Fruit fly (Drosophila melanogaster) whole organism, embryonic: ENCODE results near the gene frj.

Experiments used
- Bgb ChIP-seq: fragments of 200-800 bp; sonication (Bioruptor generic); IDR thresholded peaks from 2 replicates; pipeline ENCODE4 v1.3.6; 2022; ENCODE audit warnings: missing biosample characterization, missing genetic modification characterization; ENCODE audit not compliant: partially characterized antibody
- CG13424 ChIP-seq: fragments of 200-800 bp; sonication (Bioruptor generic); optimal IDR thresholded peaks from 2 replicates; lab custom pipeline; 2019; ENCODE audit warnings: missing biosample characterization, mild to moderate bottlenecking, missing genetic modification characterization, moderate library complexity
- CG13775 ChIP-seq: fragments of 200-800 bp; sonication (Bioruptor generic); optimal IDR thresholded peaks from 3 replicates; lab custom pipeline; 2017; ENCODE audit warnings: missing biosample characterization, mild to moderate bottlenecking, missing genetic modification characterization
- CG14860 ChIP-seq: fragments of 200-800 bp; sonication (Bioruptor generic); IDR thresholded peaks from 3 replicates; pipeline ENCODE4 v1.3.6; 2022; ENCODE audit warnings: missing biosample characterization, missing genetic modification characterization; ENCODE audit not compliant: partially characterized antibody
- CG15601 ChIP-seq: fragments of 200-800 bp; sonication (Bioruptor generic); optimal IDR thresholded peaks from 3 replicates; lab custom pipeline; 2019; ENCODE audit warnings: missing biosample characterization, mild to moderate bottlenecking, missing genetic modification characterization, moderate library complexity
- CG15696 ChIP-seq: fragments of 200-800 bp; sonication (Bioruptor generic); optimal IDR thresholded peaks from 2 replicates; lab custom pipeline; 2019; ENCODE audit warnings: missing biosample characterization, mild to moderate bottlenecking, missing genetic modification characterization, moderate library complexity
- CG1792 ChIP-seq: fragments of 200-800 bp; sonication (Bioruptor generic); optimal IDR thresholded peaks from 2 replicates; lab custom pipeline; 2016; ENCODE audit warnings: missing biosample characterization, missing genetic modification characterization
- CG2202 ChIP-seq: fragments of 200-800 bp; sonication (Bioruptor generic); optimal IDR thresholded peaks from 2 replicates; lab custom pipeline; 2018; ENCODE audit warnings: missing biosample characterization, mild to moderate bottlenecking, missing genetic modification characterization
- CG2889 ChIP-seq: fragments of 200-800 bp; sonication (Bioruptor generic); IDR thresholded peaks from 3 replicates; pipeline ENCODE4 v1.3.6; 2022; ENCODE audit warnings: missing biosample characterization, missing genetic modification characterization
- CG34422 ChIP-seq: fragments of 200-800 bp; sonication (Bioruptor generic); IDR thresholded peaks from 3 replicates; pipeline ENCODE4 v1.3.6; 2022; ENCODE audit warnings: missing biosample characterization, missing genetic modification characterization
- CG3838 ChIP-seq: fragments of 200-800 bp; sonication (Bioruptor generic); optimal IDR thresholded peaks from 3 replicates; lab custom pipeline; 2016; ENCODE audit warnings: missing biosample characterization, missing genetic modification characterization
- CG4360 ChIP-seq: fragments of 200-800 bp; sonication (Bioruptor generic); IDR thresholded peaks from 2 replicates; pipeline ENCODE4 v1.3.6; 2022; ENCODE audit warnings: missing biosample characterization, missing genetic modification characterization
- CG4707 ChIP-seq: fragments of 200-800 bp; sonication (Bioruptor generic); optimal IDR thresholded peaks from 2 replicates; lab custom pipeline; 2018; ENCODE audit warnings: missing biosample characterization, mild to moderate bottlenecking, missing genetic modification characterization, moderate library complexity
- CG5180 ChIP-seq: fragments of 200-800 bp; sonication (Bioruptor generic); optimal IDR thresholded peaks from 3 replicates; lab custom pipeline; 2017; ENCODE audit warnings: missing biosample characterization, missing genetic modification characterization, mild to moderate bottlenecking, moderate library complexity, missing genetic modification reagents
- CG5245 ChIP-seq: fragments of 200-800 bp; sonication (Bioruptor generic); optimal IDR thresholded peaks from 3 replicates; lab custom pipeline; 2016; ENCODE audit warnings: missing biosample characterization, missing genetic modification characterization
- CG6765 ChIP-seq: fragments of 200-800 bp; sonication (Bioruptor generic); optimal IDR thresholded peaks from 3 replicates; lab custom pipeline; 2017; ENCODE audit warnings: missing biosample characterization, mild to moderate bottlenecking, missing genetic modification characterization
- CG7271 ChIP-seq: fragments of 200-800 bp; sonication (Bioruptor generic); optimal IDR thresholded peaks from 2 replicates; lab custom pipeline; 2018; ENCODE audit warnings: missing biosample characterization, mild to moderate bottlenecking, missing genetic modification characterization, moderate library complexity
- CG7372 ChIP-seq: fragments of 200-800 bp; sonication (Bioruptor generic); IDR thresholded peaks from 2 replicates; pipeline ENCODE4 v1.3.6; 2022; ENCODE audit warnings: missing biosample characterization, missing genetic modification characterization
- CHES-1-like ChIP-seq: fragments of 200-800 bp; sonication (Bioruptor generic); optimal IDR thresholded peaks from 2 replicates; lab custom pipeline; 2016; ENCODE audit warnings: missing biosample characterization, missing genetic modification characterization
- Dfd ChIP-seq, 2 experiments: fragments of >200 bp; optimal IDR thresholded peaks; 2 replicates each; lab custom pipeline; 2017; ENCODE audit warnings: missing biosample characterization in 2 of 2, missing genetic modification characterization in 2 of 2
- Dip2 ChIP-seq: fragments of 200-800 bp; sonication (Bioruptor generic); IDR thresholded peaks from 2 replicates; pipeline ENCODE4 v1.3.6; 2022; ENCODE audit warnings: missing biosample characterization, missing genetic modification characterization
- E2f1 ChIP-seq: fragments of 200-800 bp; sonication (Bioruptor generic); IDR thresholded peaks from 2 replicates; pipeline ENCODE4 v1.3.6; 2022; ENCODE audit warnings: missing biosample characterization, missing genetic modification characterization
- E2f2 ChIP-seq: fragments of 200-800 bp; sonication (Bioruptor generic); IDR thresholded peaks from 2 replicates; pipeline ENCODE4 v1.3.6; 2022; ENCODE audit warnings: missing biosample characterization, missing genetic modification characterization
- Fer2 ChIP-seq: fragments of 200-800 bp; sonication (Bioruptor generic); optimal IDR thresholded peaks from 2 replicates; lab custom pipeline; 2018; ENCODE audit warnings: missing biosample characterization, mild to moderate bottlenecking, missing genetic modification characterization, moderate library complexity
- GATAe ChIP-seq: fragments of 200-800 bp; sonication (Bioruptor generic); conservative IDR thresholded peaks from 2 replicates; pipeline ENCODE4 v1.3.6; 2022; ENCODE audit warnings: missing biosample characterization, missing genetic modification characterization
- Gug ChIP-seq: fragments of 200-800 bp; sonication (Bioruptor generic); IDR thresholded peaks from 4 replicates; pipeline ENCODE4 v1.3.6; 2022; ENCODE audit warnings: missing biosample characterization, missing genetic modification characterization
- HmgD ChIP-seq: fragments of 200-800 bp; sonication (Bioruptor generic); optimal IDR thresholded peaks from 3 replicates; lab custom pipeline; 2016; ENCODE audit warnings: missing biosample characterization, missing genetic modification characterization
- MESR4 ChIP-seq: fragments of 200-800 bp; sonication (Bioruptor generic); optimal IDR thresholded peaks from 2 replicates; lab custom pipeline; 2018; ENCODE audit warnings: missing biosample characterization, mild to moderate bottlenecking, missing genetic modification characterization, moderate library complexity
- Med ChIP-seq: fragments of 200-800 bp; sonication (Bioruptor generic); peaks from one replicate; lab custom pipeline; 2016; ENCODE audit warnings: missing biosample characterization, missing genetic modification characterization, mild to moderate bottlenecking, inconsistent platforms, moderate library complexity
- Meics ChIP-seq: fragments of 200-800 bp; sonication (Bioruptor generic); optimal IDR thresholded peaks from 2 replicates; lab custom pipeline; 2017; ENCODE audit warnings: missing biosample characterization, mild to moderate bottlenecking, missing genetic modification characterization
- Sox100B ChIP-seq: fragments of 200-800 bp; sonication (Bioruptor generic); optimal IDR thresholded peaks from 3 replicates; lab custom pipeline; 2018; ENCODE audit warnings: missing biosample characterization, mild to moderate bottlenecking, missing genetic modification characterization
- abd-A ChIP-seq: fragments of 200-800 bp; sonication (Bioruptor generic); optimal IDR thresholded peaks from 3 replicates; lab custom pipeline; 2019; ENCODE audit warnings: missing biosample characterization, mild to moderate bottlenecking, missing genetic modification characterization, moderate library complexity
- aop ChIP-seq: fragments of 200-800 bp; sonication (Bioruptor generic); IDR thresholded peaks from 2 replicates; pipeline ENCODE4 v1.3.6; 2022; ENCODE audit warnings: missing biosample characterization, missing genetic modification characterization
- ci ChIP-seq: fragments of 200-800 bp; sonication (Bioruptor generic); IDR thresholded peaks from 3 replicates; pipeline ENCODE4 v1.3.6; 2022; ENCODE audit warnings: missing biosample characterization, missing genetic modification characterization
- dm ChIP-seq: fragments of 200-800 bp; sonication (Bioruptor generic); optimal IDR thresholded peaks from 3 replicates; lab custom pipeline; 2016; ENCODE audit warnings: missing biosample characterization, missing genetic modification characterization
- emc ChIP-seq: fragments of 200-800 bp; sonication (Bioruptor generic); optimal IDR thresholded peaks from 2 replicates; lab custom pipeline; 2016; ENCODE audit warnings: missing biosample characterization, missing genetic modification characterization
- eve ChIP-seq, 2 experiments: fragments of >200 bp; optimal IDR thresholded peaks; 2 replicates each; lab custom pipeline; 2017; ENCODE audit warnings: missing biosample characterization in 2 of 2, missing genetic modification characterization in 2 of 2
- exex ChIP-seq: fragments of 200-800 bp; sonication (Bioruptor generic); optimal IDR thresholded peaks from 4 replicates; lab custom pipeline; 2018; ENCODE audit warnings: missing biosample characterization, mild to moderate bottlenecking, missing genetic modification characterization, moderate library complexity
- fru ChIP-seq: fragments of >200 bp; optimal IDR thresholded peaks from 2 replicates; lab custom pipeline; 2017
- gsb ChIP-seq: fragments of 200-800 bp; sonication (Bioruptor generic); IDR thresholded peaks from 2 replicates; pipeline ENCODE4 v1.3.6; 2022; ENCODE audit warnings: missing biosample characterization, missing genetic modification characterization
- gsb-n ChIP-seq: fragments of 200-800 bp; sonication (Bioruptor generic); optimal IDR thresholded peaks from 3 replicates; lab custom pipeline; 2018; ENCODE audit warnings: missing biosample characterization, mild to moderate bottlenecking, missing genetic modification characterization
- hth ChIP-seq: fragments of >200 bp; optimal IDR thresholded peaks from 2 replicates; lab custom pipeline; 2017; ENCODE audit warnings: inconsistent platforms
- ind ChIP-seq: fragments of 200-800 bp; sonication (Bioruptor generic); optimal IDR thresholded peaks from 3 replicates; lab custom pipeline; 2016; ENCODE audit warnings: missing biosample characterization, missing genetic modification characterization
- lilli ChIP-seq: fragments of 200-800 bp; sonication (Bioruptor generic); optimal IDR thresholded peaks from 3 replicates; lab custom pipeline; 2016; ENCODE audit warnings: missing biosample characterization, missing genetic modification characterization
- oc ChIP-seq: fragments of 200-800 bp; sonication (Bioruptor generic); optimal IDR thresholded peaks from 2 replicates; lab custom pipeline; 2018; ENCODE audit warnings: missing biosample characterization, mild to moderate bottlenecking, missing genetic modification characterization, moderate library complexity
- pb ChIP-seq: fragments of 200-800 bp; sonication (Bioruptor generic); optimal IDR thresholded peaks from 3 replicates; lab custom pipeline; 2016; ENCODE audit warnings: missing biosample characterization, missing genetic modification characterization
- repo ChIP-seq: fragments of 200-800 bp; sonication (Bioruptor generic); optimal IDR thresholded peaks from 2 replicates; lab custom pipeline; 2016; ENCODE audit warnings: missing biosample characterization, missing genetic modification characterization
- sim ChIP-seq: fragments of 200-800 bp; sonication (Bioruptor generic); IDR thresholded peaks from 2 replicates; pipeline ENCODE4 v1.3.6; 2022; ENCODE audit warnings: missing biosample characterization, missing genetic modification characterization
- tll ChIP-seq, 2 experiments: fragments of 200-800 bp in 1 of 2; fragments of >200 bp in 1 of 2; sonication (Bioruptor generic) in 1 of 2; optimal IDR thresholded peaks; 2 replicates each; lab custom pipeline; 2017 to 2019; ENCODE audit warnings: missing biosample characterization in 2 of 2, missing genetic modification characterization in 2 of 2, mild to moderate bottlenecking in 1 of 2, moderate library complexity in 1 of 2
- twi ChIP-seq: fragments of 200-800 bp; optimal IDR thresholded peaks from 2 replicates; lab custom pipeline; 2019; ENCODE audit warnings: missing biosample characterization, mild to moderate bottlenecking, missing genetic modification characterization, moderate library complexity
- vnd ChIP-seq: fragments of 200-800 bp; sonication (Bioruptor generic); IDR thresholded peaks from 3 replicates; pipeline ENCODE4 v1.3.6; 2022; ENCODE audit warnings: missing biosample characterization, missing genetic modification characterization; ENCODE audit not compliant: partially characterized antibody
- zen ChIP-seq: fragments of 200-800 bp; sonication (Bioruptor generic); optimal IDR thresholded peaks from 3 replicates; lab custom pipeline; 2018; ENCODE audit warnings: missing biosample characterization, mild to moderate bottlenecking, missing genetic modification characterization, moderate library complexity

The frj gene

DNA sequence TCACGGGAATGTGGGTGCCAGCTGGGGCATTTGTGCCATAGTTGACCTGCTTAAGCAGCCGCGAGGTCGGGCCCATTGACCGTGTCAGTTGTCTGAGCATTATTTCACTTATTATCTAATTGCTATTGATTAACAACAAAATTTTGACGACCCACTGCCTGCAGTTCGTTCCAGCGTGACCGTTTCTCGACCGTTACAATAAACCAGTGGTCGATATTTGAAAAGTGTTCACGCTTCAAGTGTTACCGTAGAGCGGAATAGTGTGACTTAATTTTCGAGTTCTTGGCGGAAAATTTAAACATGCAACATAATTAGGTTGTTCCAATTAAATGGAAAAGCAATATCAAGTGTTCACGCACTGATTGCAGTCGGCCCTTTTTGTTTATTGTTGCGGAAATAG is 11.7 kb downstream of the frj start, which contains the start of gene HemK1 (continued):
- no peak for TF ChIP-seq sim (GFP tag; lab: Robert Waterston, UW)
- no peak for TF ChIP-seq Dip2 (GFP tag; lab: Robert Waterston, UW)
- TF ChIP-seq CG34422 (GFP tag; lab: Robert Waterston, UW): no peak
- TF ChIP-seq CG4707 (GFP tag; lab: Kevin White, UChicago): peak; percentile 5
- TF ChIP-seq E2f2 (GFP tag; lab: Robert Waterston, UW): peak; percentile 97
- TF ChIP-seq CG5180 (GFP tag; lab: Kevin White, UChicago): no peak
- TF ChIP-seq Gug (GFP tag; lab: Robert Waterston, UW): no peak
- TF ChIP-seq fru (lab: Kevin White, UChicago): no peak
- TF ChIP-seq hth: no peak
- TF ChIP-seq gsb: no peak
- no peak for TF ChIP-seq CG14860 (GFP tag; lab: Robert Waterston, UW)
- no peak for TF ChIP-seq Dfd (GFP tag; optimal IDR thresholded peaks at IDR 0.05; lab: Kevin White, UChicago)
- no peak for TF ChIP-seq CG15696 (tag; lab: Kevin White, UChicago)
- TF ChIP-seq dm (GFP tag; lab: Kevin White, UChicago): no peak
- TF ChIP-seq CG6765: no peak
- no peak for TF ChIP-seq CG13775 (GFP tag; lab: Kevin White, UChicago)
- no peak for TF ChIP-seq gsb-n (tag; lab: Kevin White, UChicago)
- peak; percentile 2 for TF ChIP-seq CHES-1-like (GFP tag; lab: Kevin White, UChicago)
- TF ChIP-seq twi: no peak
- TF ChIP-seq zen (tag; lab: Kevin White, UChicago): peak; percentile 28
- TF ChIP-seq MESR4 (GFP tag; lab: Kevin White, UChicago): peak; percentile 75
- TF ChIP-seq Med (GFP tag; lab: Kevin White, UChicago): peak; percentile 83
- TF ChIP-seq Sox100B (GFP tag; lab: Kevin White, UChicago): no peak
- TF ChIP-seq GATAe: no peak
- TF ChIP-seq abd-A (tag; lab: Kevin White, UChicago): peak; percentile 29
- no peak for TF ChIP-seq CG1792 (GFP tag; lab: Kevin White, UChicago)
- no peak for TF ChIP-seq eve (GFP tag; optimal IDR thresholded peaks at IDR 0.05; lab: Kevin White, UChicago)
- TF ChIP-seq CG4360 (GFP tag; lab: Robert Waterston, UW): no peak
- TF ChIP-seq emc (GFP tag; lab: Kevin White, UChicago): no peak
- TF ChIP-seq exex (tag; lab: Kevin White, UChicago): peak; percentile 17
- TF ChIP-seq CG2889 (GFP tag; lab: Robert Waterston, UW): no peak
- no peak for TF ChIP-seq CG13424
- no peak for TF ChIP-seq Meics (GFP tag; lab: Kevin White, UChicago)
- no peak for TF ChIP-seq CG5245 (GFP tag; lab: Kevin White, UChicago)
- TF ChIP-seq tll (GFP tag; optimal IDR thresholded peaks at IDR 0.05; lab: Kevin White, UChicago): no peak
- no peak for TF ChIP-seq repo (GFP tag; lab: Kevin White, UChicago)
- TF ChIP-seq CG7372: no peak
- no peak for TF ChIP-seq aop (GFP tag; lab: Robert Waterston, UW)
- TF ChIP-seq CG3838 (GFP tag; lab: Kevin White, UChicago): no peak
- TF ChIP-seq oc (tag; lab: Kevin White, UChicago): no peak
- no peak for TF ChIP-seq ind (GFP tag; lab: Kevin White, UChicago)
- TF ChIP-seq vnd: no peak
- peak; percentile 70 for TF ChIP-seq Bgb
- peak; percentile 31 for TF ChIP-seq CG15601 (tag; lab: Kevin White, UChicago)
- TF ChIP-seq lilli (GFP tag; lab: Kevin White, UChicago): no peak
- no peak for TF ChIP-seq Fer2 (tag; lab: Kevin White, UChicago)
- no peak for TF ChIP-seq pb
- TF ChIP-seq CG2202: no peak
- TF ChIP-seq ci (GFP tag; lab: Robert Waterston, UW): 0 out of 3 replicates have a peak, but pooled peaks have one; percentile 34
- no peak for TF ChIP-seq E2f1
- peak; percentile 58 for TF ChIP-seq HmgD (GFP tag; lab: Kevin White, UChicago)
- no peak for TF ChIP-seq CG7271 (tag; lab: Kevin White, UChicago)
